Fruit fly (Drosophila melanogaster) whole organism, embryonic: Measurements from ENCODE around the gene wuho.
A peak's percentile ranks its signal among the peaks of the same experiment; 100 is the strongest.

Experiments used
- Antp ChIP-seq: fragments of 200-800 bp; sonication (Bioruptor generic); optimal IDR thresholded peaks from 3 replicates; lab custom pipeline; 2016; ENCODE audit warnings: missing biosample characterization, missing genetic modification characterization
- CG10431 ChIP-seq: fragments of 200-800 bp; sonication (Bioruptor generic); optimal IDR thresholded peaks from 3 replicates; lab custom pipeline; 2018; ENCODE audit warnings: missing biosample characterization, mild to moderate bottlenecking, missing genetic modification characterization
- CG11695 ChIP-seq: fragments of 200-800 bp; sonication (Bioruptor generic); IDR thresholded peaks from 3 replicates; pipeline ENCODE4 v1.3.6; 2022; ENCODE audit warnings: missing biosample characterization, missing genetic modification characterization
- CG14860 ChIP-seq: fragments of 200-800 bp; sonication (Bioruptor generic); IDR thresholded peaks from 3 replicates; pipeline ENCODE4 v1.3.6; 2022; ENCODE audit warnings: missing biosample characterization, missing genetic modification characterization; ENCODE audit not compliant: partially characterized antibody
- CG15011 ChIP-seq: fragments of 200-800 bp; sonication (Bioruptor generic); optimal IDR thresholded peaks from 3 replicates; lab custom pipeline; 2018; ENCODE audit warnings: missing biosample characterization, mild to moderate bottlenecking, missing genetic modification characterization
- CG15269 ChIP-seq: fragments of 200-800 bp; sonication (Bioruptor generic); optimal IDR thresholded peaks from 2 replicates; lab custom pipeline; 2018; ENCODE audit warnings: missing biosample characterization, mild to moderate bottlenecking, missing genetic modification characterization, moderate library complexity
- CG15601 ChIP-seq: fragments of 200-800 bp; sonication (Bioruptor generic); optimal IDR thresholded peaks from 3 replicates; lab custom pipeline; 2019; ENCODE audit warnings: missing biosample characterization, mild to moderate bottlenecking, missing genetic modification characterization, moderate library complexity
- CG1792 ChIP-seq: fragments of 200-800 bp; sonication (Bioruptor generic); optimal IDR thresholded peaks from 2 replicates; lab custom pipeline; 2016; ENCODE audit warnings: missing biosample characterization, missing genetic modification characterization
- CG31224 ChIP-seq: fragments of 200-800 bp; sonication (Bioruptor generic); IDR thresholded peaks from 2 replicates; pipeline ENCODE4 v1.3.6; 2022; ENCODE audit warnings: missing biosample characterization, missing genetic modification characterization
- CG32532 ChIP-seq: fragments of 200-800 bp; sonication (Bioruptor generic); IDR thresholded peaks from 2 replicates; pipeline ENCODE4 v1.3.6; 2022; ENCODE audit warnings: missing biosample characterization, missing genetic modification characterization
- CG3281 ChIP-seq: fragments of 200-800 bp; sonication (Bioruptor generic); optimal IDR thresholded peaks from 3 replicates; lab custom pipeline; 2017; ENCODE audit warnings: missing biosample characterization, mild to moderate bottlenecking, missing genetic modification characterization
- CG3726 ChIP-seq: fragments of 200-800 bp; sonication (Bioruptor generic); IDR thresholded peaks from 3 replicates; pipeline ENCODE4, ENCODE4 v1.3.6; 2022; ENCODE audit warnings: missing biosample characterization, missing genetic modification characterization
- CG3838 ChIP-seq: fragments of 200-800 bp; sonication (Bioruptor generic); optimal IDR thresholded peaks from 3 replicates; lab custom pipeline; 2016; ENCODE audit warnings: missing biosample characterization, missing genetic modification characterization
- CG5953 ChIP-seq: fragments of 200-800 bp; sonication (Bioruptor generic); IDR thresholded peaks from 2 replicates; pipeline ENCODE4 v1.3.6; 2022; ENCODE audit warnings: missing biosample characterization, missing genetic modification characterization
- CG7271 ChIP-seq: fragments of 200-800 bp; sonication (Bioruptor generic); optimal IDR thresholded peaks from 2 replicates; lab custom pipeline; 2018; ENCODE audit warnings: missing biosample characterization, mild to moderate bottlenecking, missing genetic modification characterization, moderate library complexity
- CG7745 ChIP-seq: fragments of 200-800 bp; sonication (Bioruptor generic); optimal IDR thresholded peaks from 2 replicates; lab custom pipeline; 2018; ENCODE audit warnings: missing biosample characterization, mild to moderate bottlenecking, missing genetic modification characterization, moderate library complexity
- CG7928 ChIP-seq: fragments of 200-800 bp; sonication (Bioruptor generic); optimal IDR thresholded peaks from 2 replicates; lab custom pipeline; 2017; ENCODE audit warnings: missing biosample characterization, mild to moderate bottlenecking, missing genetic modification characterization
- CG8290 ChIP-seq, 3 experiments: fragments of 200-800 bp; sonication (Bioruptor generic); optimal IDR thresholded peaks; 2 replicates each; lab custom pipeline; 2016 to 2019; ENCODE audit warnings: missing biosample characterization in 3 of 3, missing genetic modification characterization in 3 of 3, mild to moderate bottlenecking in 2 of 3, moderate library complexity in 1 of 3
- CG8359 ChIP-seq: fragments of 200-800 bp; sonication (Bioruptor generic); optimal IDR thresholded peaks from 2 replicates; lab custom pipeline; 2017; ENCODE audit warnings: missing biosample characterization, mild to moderate bottlenecking, missing genetic modification characterization, borderline replicate concordance
- Dfd ChIP-seq, 2 experiments: fragments of >200 bp; optimal IDR thresholded peaks; 2 replicates each; lab custom pipeline; 2017; ENCODE audit warnings: missing biosample characterization in 2 of 2, missing genetic modification characterization in 2 of 2
- Fer2 ChIP-seq: fragments of 200-800 bp; sonication (Bioruptor generic); optimal IDR thresholded peaks from 2 replicates; lab custom pipeline; 2018; ENCODE audit warnings: missing biosample characterization, mild to moderate bottlenecking, missing genetic modification characterization, moderate library complexity
- Hr78 ChIP-seq, 2 experiments: fragments of 200-800 bp in 1 of 2; fragments of >200 bp in 1 of 2; sonication (Bioruptor generic) in 1 of 2; optimal IDR thresholded peaks; 2 replicates each; lab custom pipeline; 2017 to 2019; ENCODE audit warnings: missing biosample characterization in 2 of 2, missing genetic modification characterization in 2 of 2, mild to moderate bottlenecking in 1 of 2, moderate library complexity in 1 of 2
- MBD-R2 ChIP-seq: fragments of 200-800 bp; sonication (Bioruptor generic); IDR thresholded peaks from 2 replicates; pipeline ENCODE4 v1.3.6; 2022; ENCODE audit warnings: missing biosample characterization, missing genetic modification characterization
- MTF-1 ChIP-seq: fragments of 200-800 bp; sonication (Bioruptor generic); optimal IDR thresholded peaks from 2 replicates; lab custom pipeline; 2018; ENCODE audit warnings: missing biosample characterization, mild to moderate bottlenecking, missing genetic modification characterization, borderline replicate concordance
- Mrtf ChIP-seq: fragments of 200-800 bp; sonication (Bioruptor generic); IDR thresholded peaks from 3 replicates; pipeline ENCODE4 v1.3.6; 2022; ENCODE audit warnings: missing biosample characterization, missing genetic modification characterization
- NC2β ChIP-seq: fragments of 200-800 bp; sonication (Bioruptor generic); optimal IDR thresholded peaks from 2 replicates; lab custom pipeline; 2016; ENCODE audit warnings: missing biosample characterization, missing genetic modification characterization
- Nf-YC ChIP-seq: fragments of 200-800 bp; optimal IDR thresholded peaks from 3 replicates; lab custom pipeline; 2019; ENCODE audit warnings: missing biosample characterization, mild to moderate bottlenecking, missing genetic modification characterization, moderate library complexity
- Scr ChIP-seq: fragments of 200-800 bp; sonication (Bioruptor generic); IDR thresholded peaks from 2 replicates; pipeline ENCODE4 v1.3.6; 2022; ENCODE audit warnings: missing biosample characterization, missing genetic modification characterization; ENCODE audit not compliant: partially characterized antibody
- Sox102F ChIP-seq: fragments of 200-800 bp; sonication (Bioruptor generic); optimal IDR thresholded peaks from 2 replicates; lab custom pipeline; 2018; ENCODE audit warnings: missing biosample characterization, mild to moderate bottlenecking, missing genetic modification characterization, moderate library complexity
- btn ChIP-seq: fragments of 200-800 bp; sonication (Bioruptor generic); optimal IDR thresholded peaks from 2 replicates; lab custom pipeline; 2016; ENCODE audit warnings: missing biosample characterization, missing genetic modification characterization
- cas ChIP-seq: fragments of 200-800 bp; sonication (Bioruptor generic); IDR thresholded peaks from 2 replicates; pipeline ENCODE4 v1.3.6; 2022; ENCODE audit warnings: missing biosample characterization, missing genetic modification characterization
- chif ChIP-seq, 2 experiments: fragments of 200-800 bp; sonication (Bioruptor generic); optimal IDR thresholded peaks; 3 replicates each; lab custom pipeline; 2016; ENCODE audit warnings: missing biosample characterization in 2 of 2, missing genetic modification characterization in 2 of 2
- da ChIP-seq: fragments of 200-800 bp; sonication (Bioruptor generic); optimal IDR thresholded peaks from 2 replicates; lab custom pipeline; 2016; ENCODE audit warnings: missing biosample characterization, missing genetic modification characterization
- ems ChIP-seq: fragments of 200-800 bp; sonication (Bioruptor generic); optimal IDR thresholded peaks from 3 replicates; lab custom pipeline; 2016; ENCODE audit warnings: missing biosample characterization, missing genetic modification characterization
- en ChIP-seq: fragments of 200-800 bp; sonication (Bioruptor generic); optimal IDR thresholded peaks from 2 replicates; lab custom pipeline; 2016; ENCODE audit warnings: missing biosample characterization, missing genetic modification characterization
- fd96Cb ChIP-seq: fragments of 200-800 bp; sonication (Bioruptor generic); optimal IDR thresholded peaks from 2 replicates; lab custom pipeline; 2018; ENCODE audit warnings: missing biosample characterization, mild to moderate bottlenecking, missing genetic modification characterization, moderate library complexity
- hb ChIP-seq: fragments of 200-800 bp; sonication (Bioruptor generic); IDR thresholded peaks from 3 replicates; pipeline ENCODE4 v1.3.6; 2022; ENCODE audit warnings: missing biosample characterization, missing genetic modification characterization; ENCODE audit not compliant: partially characterized antibody
- inv ChIP-seq: fragments of 200-800 bp; sonication (Bioruptor generic); IDR thresholded peaks from 2 replicates; pipeline ENCODE4 v1.3.6; 2022; ENCODE audit warnings: missing biosample characterization, missing genetic modification characterization; ENCODE audit not compliant: partially characterized antibody
- kah ChIP-seq: fragments of 200-800 bp; sonication (Bioruptor generic); optimal IDR thresholded peaks from 2 replicates; lab custom pipeline; 2018; ENCODE audit warnings: missing biosample characterization, mild to moderate bottlenecking, missing genetic modification characterization
- kay ChIP-seq: fragments of 200-800 bp; sonication (Bioruptor generic); optimal IDR thresholded peaks from 2 replicates; lab custom pipeline; 2016; ENCODE audit warnings: missing biosample characterization, missing genetic modification characterization
- pfk ChIP-seq: fragments of 200-800 bp; sonication (Bioruptor generic); optimal IDR thresholded peaks from 2 replicates; lab custom pipeline; 2018; ENCODE audit warnings: missing biosample characterization, mild to moderate bottlenecking, missing genetic modification characterization, moderate library complexity
- pnt ChIP-seq: fragments of 200-800 bp; sonication (Bioruptor generic); optimal IDR thresholded peaks from 3 replicates; lab custom pipeline; 2016; ENCODE audit warnings: missing biosample characterization, missing genetic modification characterization
- repo ChIP-seq: fragments of 200-800 bp; sonication (Bioruptor generic); optimal IDR thresholded peaks from 2 replicates; lab custom pipeline; 2016; ENCODE audit warnings: missing biosample characterization, missing genetic modification characterization
- sd ChIP-seq: fragments of 200-800 bp; sonication (Bioruptor generic); optimal IDR thresholded peaks from 3 replicates; lab custom pipeline; 2018; ENCODE audit warnings: missing biosample characterization, mild to moderate bottlenecking, missing genetic modification characterization, moderate library complexity
- sim ChIP-seq: fragments of 200-800 bp; sonication (Bioruptor generic); IDR thresholded peaks from 2 replicates; pipeline ENCODE4 v1.3.6; 2022; ENCODE audit warnings: missing biosample characterization, missing genetic modification characterization
- tin ChIP-seq: fragments of 200-800 bp; sonication (Bioruptor generic); optimal IDR thresholded peaks from 3 replicates; lab custom pipeline; 2016; ENCODE audit warnings: missing biosample characterization, missing genetic modification characterization
- vnd ChIP-seq: fragments of 200-800 bp; sonication (Bioruptor generic); IDR thresholded peaks from 3 replicates; pipeline ENCODE4 v1.3.6; 2022; ENCODE audit warnings: missing biosample characterization, missing genetic modification characterization; ENCODE audit not compliant: partially characterized antibody
- wor ChIP-seq: fragments of 200-800 bp; sonication (Bioruptor generic); IDR thresholded peaks from 2 replicates; pipeline ENCODE4 v1.3.6; 2022; ENCODE audit warnings: missing biosample characterization, missing genetic modification characterization

wuho gene

dm6 chrX:6330369-6330949 is 42.6 kb downstream of the wuho start, which contains the start of gene CG42240 (continued):
- TF ChIP-seq chif (GFP tag; optimal IDR thresholded peaks at IDR 0.05; lab: Kevin White, UChicago) (peak; percentile 80 to 87), sim (GFP tag; lab: Robert Waterston, UW) (no peak), CG7271 (no peak), CG7928 (GFP tag; lab: Kevin White, UChicago) (peak; percentile 16), kah (peak; percentile 81), cas (GFP tag; lab: Robert Waterston, UW) (no peak), NC2β (peak; percentile 71), MTF-1 (GFP tag; lab: Kevin White, UChicago) (peak; percentile 16), CG3281 (GFP tag; lab: Kevin White, UChicago) (peak; percentile 93), Dfd (GFP tag; optimal IDR thresholded peaks at IDR 0.05; lab: Kevin White, UChicago) (no peak), CG10431 (peak; percentile 66), Fer2 (tag; lab: Kevin White, UChicago) (peak; percentile 77), Scr (GFP tag; lab: Robert Waterston, UW) (no peak), CG14860 (GFP tag; lab: Robert Waterston, UW) (no peak), CG5953 (GFP tag; lab: Robert Waterston, UW) (peak; percentile 54; the same call in 1 of the 2 replicates), fd96Cb (tag; lab: Kevin White, UChicago) (peak; percentile 92), inv (GFP tag; lab: Robert Waterston, UW) (no peak), CG31224 (GFP tag; lab: Robert Waterston, UW) (peak; percentile 40; the same call in 1 of the 2 replicates), CG3838 (GFP tag; lab: Kevin White, UChicago) (peak; percentile 52), CG3726 (GFP tag; lab: Robert Waterston, UW) (no peak), CG1792 (GFP tag; lab: Kevin White, UChicago) (peak; percentile 61), CG15269 (tag; lab: Kevin White, UChicago) (peak; percentile 92), sd (tag; lab: Kevin White, UChicago) (no peak), kay (peak; percentile 86), hb (GFP tag; lab: Robert Waterston, UW) (no peak), tin (GFP tag; lab: Kevin White, UChicago) (peak; percentile 90), btn (GFP tag; lab: Kevin White, UChicago) (peak; percentile 51), Mrtf (GFP tag; lab: Robert Waterston, UW) (no peak; the same call in 2 of the 3 replicates), Hr78 (GFP tag; optimal IDR thresholded peaks at IDR 0.05; lab: Kevin White, UChicago) (peak in 1 of 2 experiments; percentile 88), vnd (GFP tag; lab: Robert Waterston, UW) (no peak), en (GFP tag; lab: Kevin White, UChicago) (peak; percentile 59), CG32532 (GFP tag; lab: Robert Waterston, UW) (peak; percentile 63; the same call in 1 of the 2 replicates), CG15601 (tag; lab: Kevin White, UChicago) (peak; percentile 92), MBD-R2 (GFP tag; lab: Robert Waterston, UW) (peak; percentile 23; the same call in 1 of the 2 replicates), repo (GFP tag; lab: Kevin White, UChicago) (peak; percentile 55), da (no peak), Sox102F (peak; percentile 93), CG8290 (GFP tag; optimal IDR thresholded peaks at IDR 0.05; lab: Kevin White, UChicago) (peak; percentile 29), CG8290 (tag; optimal IDR thresholded peaks at IDR 0.05; lab: Kevin White, UChicago) (peak; percentile 72 to 81), ems (GFP tag; lab: Kevin White, UChicago) (peak; percentile 88), CG11695 (peak; percentile 92), pnt (GFP tag; lab: Kevin White, UChicago) (peak; percentile 67), Antp (GFP tag; lab: Kevin White, UChicago) (peak; percentile 54), CG15011 (peak; percentile 88), CG7745 (tag; lab: Kevin White, UChicago) (no peak), Nf-YC (peak; percentile 87), CG8359 (peak; percentile 69), pfk (no peak), wor (peak; percentile 80)
